Fruit fly (Drosophila melanogaster): ENCODE measurements around the gene mrt.

mrt gene

dm6 chr3R:27237980-27238379, 44.5 kb downstream of the mrt start:
- TF ChIP-seq CG4496 (GFP tag; IDR thresholded peaks at IDR 0.05) (no peak), CG12605 (GFP tag; IDR thresholded peaks at IDR 0.05) (no peak), CG13204 (GFP tag; optimal IDR thresholded peaks at IDR 0.05) (no peak), rn (GFP tag; IDR thresholded peaks at IDR 0.05) (no peak), CG17806 (tag; optimal IDR thresholded peaks at IDR 0.05) (no peak), CG8301 (tag; optimal IDR thresholded peaks at IDR 0.05) (no peak), gl (tag; optimal IDR thresholded peaks at IDR 0.05) (no peak), Pif1A (GFP tag; optimal IDR thresholded peaks at IDR 0.05) (no peak), Pif1B (GFP tag; optimal IDR thresholded peaks at IDR 0.05) (no peak), fd96Ca (GFP tag; IDR thresholded peaks at IDR 0.05) (no peak), CG9948 (tag; optimal IDR thresholded peaks at IDR 0.05) (no peak), CG8159 (tag; optimal IDR thresholded peaks at IDR 0.05) (no peak), Ets98B (GFP tag; IDR thresholded peaks at IDR 0.05) (no peak), D1 (tag; optimal IDR thresholded peaks at IDR 0.05) (no peak), CG15710 (tag; optimal IDR thresholded peaks at IDR 0.05) (no peak), CG32121 (GFP tag; IDR thresholded peaks at IDR 0.05) (no peak), Snoo (tag; optimal IDR thresholded peaks at IDR 0.05) (no peak), EcR (GFP tag; optimal IDR thresholded peaks at IDR 0.05) (no peak), CG34367 (tag; optimal IDR thresholded peaks at IDR 0.05) (no peak)

dm6 chr3R:27233398-27233797, 49.1 kb downstream of the mrt start, which contains the start of gene CG31068:
TSS of gene CG31068 (plus strand) at chr3R:27233698.
- TF ChIP-seq fd96Ca (GFP tag; IDR thresholded peaks at IDR 0.05) (no peak), gl (tag; optimal IDR thresholded peaks at IDR 0.05) (no peak), D1 (tag; optimal IDR thresholded peaks at IDR 0.05) (no peak), CG8159 (tag; optimal IDR thresholded peaks at IDR 0.05) (no peak), CG8301 (tag; optimal IDR thresholded peaks at IDR 0.05) (no peak), CG14655 (GFP tag; optimal IDR thresholded peaks at IDR 0.05) (no peak), CG15710 (tag; optimal IDR thresholded peaks at IDR 0.05) (no peak), CG10348 (GFP tag; IDR thresholded peaks at IDR 0.05) (no peak), Snoo (tag; optimal IDR thresholded peaks at IDR 0.05) (no peak)

dm6 chr3R:27229368-27229767, 53.1 kb downstream of the mrt start, which contains the start of gene CG42814:
TSS of gene CG42814 (minus strand) at chr3R:27229468.
- TF ChIP-seq Pif1B (GFP tag; optimal IDR thresholded peaks at IDR 0.05): no peak
- no peak for TF ChIP-seq EcR (GFP tag; optimal IDR thresholded peaks at IDR 0.05)
- TF ChIP-seq CG13204 (GFP tag; optimal IDR thresholded peaks at IDR 0.05): no peak

dm6 chr3R:27228342-27228741, 54.1 kb downstream of the mrt start, which contains the start of gene CG42813:
TSS of gene CG42813 (minus strand) at chr3R:27228561.
- peak; percentile 67; the same call in 2 of the 3 replicates for TF ChIP-seq CG4496 (GFP tag; IDR thresholded peaks at IDR 0.05)
- no peak for TF ChIP-seq gl (tag; optimal IDR thresholded peaks at IDR 0.05)
- no peak for TF ChIP-seq fd96Ca (GFP tag; IDR thresholded peaks at IDR 0.05)
- no peak for TF ChIP-seq Snoo (tag; optimal IDR thresholded peaks at IDR 0.05)
- TF ChIP-seq CG13204 (GFP tag; optimal IDR thresholded peaks at IDR 0.05): no peak
- no peak for TF ChIP-seq CG15710 (tag; optimal IDR thresholded peaks at IDR 0.05)
- peak; percentile 40; the same call in 1 of the 2 replicates for TF ChIP-seq Ets98B (GFP tag; IDR thresholded peaks at IDR 0.05)

Measured in whole organism, pupa.